Worm (Caenorhabditis elegans) whole organism, L4 larva: ENCODE data around the gene T25B6.5.
A peak's percentile ranks its signal among the peaks of the same experiment; 100 is the strongest.

Experiments used
- F37D6.2 ChIP-seq: sonication (generic microtip); optimal IDR thresholded peaks from 2 replicates; lab custom pipeline; 2016; ENCODE audit warnings: mild to moderate bottlenecking, missing genetic modification characterization, missing compliant biosample characterization
- Y48G9A.11 ChIP-seq: fragments of 200-800 bp; sonication (Bioruptor generic); IDR thresholded peaks from 2 replicates; pipeline ENCODE4 v1.3.6; 2022; ENCODE audit warnings: missing genetic modification reagents, missing genetic modification characterization, missing compliant biosample characterization
- aha-1 ChIP-seq: fragments of 150-350 bp; peaks from one replicate; lab custom pipeline; 2014; ENCODE audit warnings: missing biosample characterization, missing genetic modification characterization
- arid-1 ChIP-seq: fragments of 200-800 bp; sonication (Bioruptor generic); conservative IDR thresholded peaks from 2 replicates; pipeline ENCODE4 v1.3.6; 2022; ENCODE audit warnings: missing genetic modification reagents, missing genetic modification characterization, missing compliant biosample characterization
- ceh-20 ChIP-seq: fragments of 200-800 bp; sonication (Bioruptor generic); IDR thresholded peaks from 2 replicates; pipeline ENCODE4 v1.3.6; 2022; ENCODE audit warnings: missing genetic modification reagents, missing genetic modification characterization, missing compliant biosample characterization
- ces-1 ChIP-seq: fragments of 150-350 bp; sonication (generic microtip); optimal IDR thresholded peaks from 4 replicates; lab custom pipeline; 2014; ENCODE audit warnings: missing biosample characterization, missing genetic modification reagents, missing genetic modification characterization
- daf-16 ChIP-seq, 3 experiments: sonication (generic microtip); optimal IDR thresholded peaks; 2 replicates each; lab custom pipeline; 2016 to 2017; ENCODE audit warnings: missing genetic modification characterization in 3 of 3, missing genetic modification reagents in 3 of 3, mild to moderate bottlenecking in 2 of 3, missing compliant biosample characterization in 2 of 3, missing biosample characterization in 1 of 3, moderate library complexity in 1 of 3
- daf-19 ChIP-seq: fragments of 200-800 bp; sonication (Bioruptor generic); conservative IDR thresholded peaks from 2 replicates; pipeline ENCODE4 v1.3.6; 2022; ENCODE audit warnings: missing genetic modification characterization, missing compliant biosample characterization
- daf-8 ChIP-seq: fragments of 200-800 bp; sonication (Bioruptor generic); IDR thresholded peaks from 2 replicates; pipeline ENCODE4 v1.3.6; 2022; ENCODE audit warnings: missing genetic modification characterization, missing compliant biosample characterization
- dmd-6 ChIP-seq: fragments of 200-800 bp; sonication (Bioruptor generic); IDR thresholded peaks from 2 replicates; pipeline ENCODE4 v1.3.6; 2022; ENCODE audit warnings: missing genetic modification reagents, missing genetic modification characterization, missing compliant biosample characterization
- dve-1 ChIP-seq: sonication (generic microtip); optimal IDR thresholded peaks from 2 replicates; lab custom pipeline; 2017; ENCODE audit warnings: antibody characterized with exemption, mild to moderate bottlenecking, missing genetic modification characterization, missing compliant biosample characterization; ENCODE audit not compliant: insufficient read depth
- egl-43 ChIP-seq: fragments of 200-800 bp; sonication (Bioruptor generic); IDR thresholded peaks from 2 replicates; pipeline ENCODE4 v1.3.6; 2022; ENCODE audit warnings: missing genetic modification reagents, missing genetic modification characterization, missing compliant biosample characterization
- fkh-10 ChIP-seq: fragments of 150-350 bp; optimal IDR thresholded peaks from 2 replicates; lab custom pipeline; 2014; ENCODE audit warnings: missing biosample characterization, missing genetic modification reagents, missing genetic modification characterization
- gei-8 ChIP-seq: fragments of 200-800 bp; sonication (Bioruptor generic); optimal IDR thresholded peaks from 2 replicates; lab custom pipeline; 2018; ENCODE audit warnings: mild to moderate bottlenecking, missing genetic modification characterization, missing compliant biosample characterization
- hif-1 ChIP-seq, 2 experiments: sonication (generic microtip); optimal IDR thresholded peaks; 2 replicates each; lab custom pipeline; 2016 to 2017; ENCODE audit warnings: missing compliant biosample characterization in 2 of 2, missing genetic modification characterization in 2 of 2, missing genetic modification reagents in 2 of 2, missing genotype in 2 of 2, mild to moderate bottlenecking in 1 of 2
- hlh-11 ChIP-seq: fragments of 200-800 bp; sonication (Bioruptor generic); optimal IDR thresholded peaks from 2 replicates; lab custom pipeline; 2018; ENCODE audit warnings: mild to moderate bottlenecking, missing genetic modification characterization, missing compliant biosample characterization
- hmg-1.1 ChIP-seq: fragments of 200-800 bp; sonication (Bioruptor generic); IDR thresholded peaks from 2 replicates; pipeline ENCODE4 v1.3.6; 2022; ENCODE audit warnings: missing genetic modification reagents, missing genetic modification characterization, missing compliant biosample characterization
- jun-1 ChIP-seq: fragments of 150-350 bp; optimal IDR thresholded peaks from 2 replicates; lab custom pipeline; 2014; ENCODE audit warnings: missing biosample characterization, missing genetic modification reagents, missing genetic modification characterization
- lim-7 ChIP-seq: fragments of 200-800 bp; sonication (Bioruptor generic); IDR thresholded peaks from 2 replicates; pipeline ENCODE4 v1.3.6; 2022; ENCODE audit warnings: missing genetic modification characterization, missing compliant biosample characterization
- lin-13 ChIP-seq: fragments of 150-350 bp; optimal IDR thresholded peaks from 2 replicates; lab custom pipeline; 2014; ENCODE audit warnings: missing biosample characterization, missing genetic modification reagents, missing genetic modification characterization
- lin-39 ChIP-seq: fragments of 150-350 bp; optimal IDR thresholded peaks from 2 replicates; lab custom pipeline; 2014; ENCODE audit warnings: missing biosample characterization, missing genetic modification reagents, missing genetic modification characterization
- lsy-2 ChIP-seq, 2 experiments: fragments of 150-350 bp in 1 of 2; sonication (generic microtip) in 1 of 2; optimal IDR thresholded peaks; 2 replicates each; lab custom pipeline; 2014 to 2017; ENCODE audit warnings: missing biosample characterization in 2 of 2, missing genetic modification characterization in 2 of 2
- mdl-1 ChIP-seq, 2 experiments: fragments of 150-350 bp in 1 of 2; sonication (generic microtip) in 1 of 2; optimal IDR thresholded peaks; 2 replicates each; lab custom pipeline; 2014 to 2017; ENCODE audit warnings: missing biosample characterization in 2 of 2, missing genetic modification characterization in 2 of 2
- mdt-29 ChIP-seq: fragments of 200-800 bp; sonication (Bioruptor generic); IDR thresholded peaks from 2 replicates; pipeline ENCODE4 v1.3.6; 2022; ENCODE audit warnings: missing genetic modification reagents, missing genetic modification characterization, missing compliant biosample characterization
- mep-1 ChIP-seq: fragments of 150-350 bp; sonication (generic microtip); optimal IDR thresholded peaks from 3 replicates; lab custom pipeline; 2014; ENCODE audit warnings: missing biosample characterization, missing genetic modification characterization
- mxl-2 ChIP-seq: fragments of 200-800 bp; sonication (Bioruptor generic); conservative IDR thresholded peaks from 2 replicates; pipeline ENCODE4 v1.3.6; 2022; ENCODE audit warnings: missing genetic modification reagents, missing genetic modification characterization, missing compliant biosample characterization
- nhr-10 ChIP-seq: fragments of 150-350 bp; optimal IDR thresholded peaks from 2 replicates; lab custom pipeline; 2014; ENCODE audit warnings: missing biosample characterization, missing genetic modification characterization
- nhr-102 ChIP-seq: sonication (generic microtip); optimal IDR thresholded peaks from 2 replicates; lab custom pipeline; 2016; ENCODE audit warnings: mild to moderate bottlenecking, missing genetic modification characterization, moderate library complexity, missing compliant biosample characterization
- pha-4 ChIP-seq, 2 experiments: fragments of 150-350 bp in 1 of 2; fragments of 200-800 bp in 1 of 2; sonication (Bioruptor generic) in 1 of 2; IDR thresholded peaks in 1 of 2; optimal IDR thresholded peaks in 1 of 2; 2 replicates each; pipeline versions ENCODE4 v1.3.6 to Lab custom; 2014 to 2022; ENCODE audit warnings: missing genetic modification characterization in 2 of 2, missing genetic modification reagents in 2 of 2, missing biosample characterization in 1 of 2, missing compliant biosample characterization in 1 of 2
- rbr-2 ChIP-seq: sonication (generic microtip); optimal IDR thresholded peaks from 2 replicates; lab custom pipeline; 2016; ENCODE audit warnings: missing genotype, missing genetic modification characterization, missing compliant biosample characterization
- set-16 ChIP-seq: fragments of 200-800 bp; sonication (Bioruptor generic); IDR thresholded peaks from 2 replicates; pipeline ENCODE4 v1.3.6; 2022; ENCODE audit warnings: missing genetic modification reagents, missing genetic modification characterization, missing compliant biosample characterization
- unc-62 ChIP-seq, 3 experiments: fragments of 150-350 bp in 1 of 3; sonication (generic microtip); optimal IDR thresholded peaks in 2 of 3; peaks in 1 of 3; 1 replicate in 1 of 3; 2 replicates in 2 of 3; lab custom pipeline; 2014 to 2017; ENCODE audit warnings: missing biosample characterization in 3 of 3, missing genetic modification characterization in 3 of 3, missing genetic modification reagents in 3 of 3, missing genotype in 1 of 3
- vab-7 ChIP-seq: fragments of 200-800 bp; sonication (Bioruptor generic); IDR thresholded peaks from 2 replicates; pipeline ENCODE4 v1.3.6; 2022; ENCODE audit warnings: missing genetic modification reagents, missing genetic modification characterization, missing compliant biosample characterization
- zag-1 ChIP-seq: fragments of 150-350 bp; optimal IDR thresholded peaks from 2 replicates; lab custom pipeline; 2014; ENCODE audit warnings: missing biosample characterization, missing genetic modification characterization
- zfp-2 ChIP-seq: sonication (generic microtip); optimal IDR thresholded peaks from 2 replicates; lab custom pipeline; 2016; ENCODE audit warnings: mild to moderate bottlenecking, missing genetic modification characterization, missing compliant biosample characterization
- zfp-3 ChIP-seq: fragments of 200-800 bp; sonication (Bioruptor generic); conservative IDR thresholded peaks from 2 replicates; pipeline ENCODE4 v1.3.6; 2022; ENCODE audit warnings: missing genetic modification reagents, missing genetic modification characterization, missing compliant biosample characterization

The T25B6.5 gene

ce11 chrX:8998809-8999208 lies 22.7 kb downstream of the T25B6.5 start, which contains the start of gene C24A3.1:
Gene C24A3.1, plus strand, starts transcription at chrX:8999071.
- peak; percentile 94 for TF ChIP-seq aha-1 (tag; lab: Kevin White, UChicago)
- TF ChIP-seq zag-1 (tag; lab: Kevin White, UChicago): no peak

- TF ChIP-seq dmd-6 (GFP tag; lab: Robert Waterston, UW) (no peak), aha-1 (tag; lab: Kevin White, UChicago) (peak; percentile 92), zfp-3 (no peak), jun-1 (tag; lab: Kevin White, UChicago) (no peak), lsy-2 (tag; optimal IDR thresholded peaks at IDR 0.05; lab: Kevin White, UChicago) (peak in 1 of 2 experiments; percentile 39), daf-16 (GFP tag; optimal IDR thresholded peaks at IDR 0.05; lab: Kevin White, UChicago) (no peak), daf-16 (tag; optimal IDR thresholded peaks at IDR 0.05; lab: Kevin White, UChicago) (no peak), F37D6.2 (tag; lab: Kevin White, UChicago) (no peak), ces-1 (GFP tag; lab: Kevin White, UChicago) (no peak), daf-19 (no peak), lim-7 (GFP tag; lab: Robert Waterston, UW) (no peak)
- TF ChIP-seq, all 104 proteins: peak for 2
These were observed 24.0 kb downstream of the T25B6.5 start, which contains the start of gene C24A3.2 for ce11 chrX:8997450-8998075. Gene C24A3.2, plus strand, starts transcription at chrX:8997500.

- no peak for TF ChIP-seq aha-1 (tag; lab: Kevin White, UChicago)
- no peak for TF ChIP-seq vab-7 (GFP tag; lab: Robert Waterston, UW)
- no peak for TF ChIP-seq ces-1 (GFP tag; lab: Kevin White, UChicago)
- TF ChIP-seq fkh-10: peak; percentile 75
- TF ChIP-seq nhr-102 (tag; lab: Kevin White, UChicago): no peak
- peak in 1 of 2 experiments; percentile 91 for TF ChIP-seq unc-62 (GFP tag; optimal IDR thresholded peaks at IDR 0.05 in 1 of 2; lab: Kevin White, UChicago)
- TF ChIP-seq unc-62 (tag; optimal IDR thresholded peaks at IDR 0.05; lab: Kevin White, UChicago): no peak
- no peak for TF ChIP-seq lin-13 (GFP tag; lab: Kevin White, UChicago)
- peak; percentile 14 for TF ChIP-seq dve-1
- no peak for TF ChIP-seq egl-43
- TF ChIP-seq arid-1 (GFP tag; lab: Robert Waterston, UW): no peak
- TF ChIP-seq zfp-2 (tag; lab: Kevin White, UChicago): no peak
These were observed 24.9 kb downstream of the T25B6.5 start for ce11 chrX:8996496-8997116.

- TF ChIP-seq hif-1 (tag; optimal IDR thresholded peaks at IDR 0.05; lab: Kevin White, UChicago): peak in 1 of 2 experiments; percentile 8
- no peak for TF ChIP-seq zfp-2 (tag; lab: Kevin White, UChicago)
- TF ChIP-seq hlh-11: peak; percentile 46
- TF ChIP-seq Y48G9A.11 (GFP tag; lab: Robert Waterston, UW): no peak
- TF ChIP-seq mdl-1 (tag; optimal IDR thresholded peaks at IDR 0.05; lab: Kevin White, UChicago): peak in 1 of 2 experiments; percentile 5
- TF ChIP-seq set-16: peak; percentile 82
- peak; percentile 14 for TF ChIP-seq lin-39
- no peak for TF ChIP-seq mdt-29 (GFP tag; lab: Robert Waterston, UW)
- peak; percentile 63 for TF ChIP-seq F37D6.2 (tag; lab: Kevin White, UChicago)
- TF ChIP-seq lsy-2 (tag; optimal IDR thresholded peaks at IDR 0.05; lab: Kevin White, UChicago): peak in 1 of 2 experiments; percentile 23
- TF ChIP-seq gei-8: peak; percentile 8
- no peak for TF ChIP-seq mxl-2
- no peak for TF ChIP-seq daf-8 (GFP tag; lab: Robert Waterston, UW)
- peak in 1 of 2 experiments; percentile 34 for TF ChIP-seq daf-16 (GFP tag; optimal IDR thresholded peaks at IDR 0.05; lab: Kevin White, UChicago)
- no peak for TF ChIP-seq daf-16 (tag; optimal IDR thresholded peaks at IDR 0.05; lab: Kevin White, UChicago)
- TF ChIP-seq ceh-20: 0 out of 2 replicates have a peak, but pooled peaks have one; percentile 32
- peak; percentile 61 for TF ChIP-seq rbr-2 (tag; lab: Kevin White, UChicago)
- TF ChIP-seq pha-4 (GFP tag; IDR thresholded peaks at IDR 0.05; lab: Robert Waterston, UW): peak; percentile 14; the same call in 1 of the 2 replicates
- TF ChIP-seq pha-4 (tag; optimal IDR thresholded peaks at IDR 0.05; lab: Kevin White, UChicago): no peak
- peak; percentile 75 for TF ChIP-seq hmg-1.1 (GFP tag; lab: Robert Waterston, UW)
- peak; percentile 40 for TF ChIP-seq fkh-10
- TF ChIP-seq aha-1 (tag; lab: Kevin White, UChicago): peak; percentile 36
- TF ChIP-seq mep-1 (tag; lab: Kevin White, UChicago): peak; percentile 60
- no peak for TF ChIP-seq nhr-10 (tag; lab: Kevin White, UChicago)
- peak; percentile 66 for TF ChIP-seq egl-43
- TF ChIP-seq, all 104 proteins: peak for 17
These were observed 26.0 kb downstream of the T25B6.5 start for ce11 chrX:8995527-8995946.
